Worm (Caenorhabditis elegans): ENCODE data around the gene E01B7.2.
"Not testable (repeated sequence)": the region's sequence is repeated elsewhere in the genome, so short reads cannot be mapped to it uniquely, and the experiment has no call there.

ce11 chrV:17897646-17898045, 23.9 kb upstream of the E01B7.2 start, which contains the start of gene C06H5.13:
- not testable (repeated sequence) for TF ChIP-seq ztf-11, nhr-11, snpc-4, ceh-82, nhr-76, aly-2, pqm-1, jun-1, elt-1, lin-15B, egl-5, pha-4 (tag; optimal IDR thresholded peaks at IDR 0.05)
